Fruit fly (Drosophila melanogaster) whole organism: ENCODE data around the gene CG10035.

ENCODE experiments used
- Dll ChIP-seq: fragments of >200 bp; optimal IDR thresholded peaks from 2 replicates; lab custom pipeline; 2017
- EcR ChIP-seq, 2 experiments: fragments of >200 bp; optimal IDR thresholded peaks; 2 replicates each; lab custom pipeline; 2017; ENCODE audit warnings: missing biosample characterization in 2 of 2, missing genetic modification characterization in 2 of 2, missing genetic modification reagents in 2 of 2
- psq ChIP-seq: fragments of >200 bp; optimal IDR thresholded peaks from 2 replicates; lab custom pipeline; 2017

DNA sequence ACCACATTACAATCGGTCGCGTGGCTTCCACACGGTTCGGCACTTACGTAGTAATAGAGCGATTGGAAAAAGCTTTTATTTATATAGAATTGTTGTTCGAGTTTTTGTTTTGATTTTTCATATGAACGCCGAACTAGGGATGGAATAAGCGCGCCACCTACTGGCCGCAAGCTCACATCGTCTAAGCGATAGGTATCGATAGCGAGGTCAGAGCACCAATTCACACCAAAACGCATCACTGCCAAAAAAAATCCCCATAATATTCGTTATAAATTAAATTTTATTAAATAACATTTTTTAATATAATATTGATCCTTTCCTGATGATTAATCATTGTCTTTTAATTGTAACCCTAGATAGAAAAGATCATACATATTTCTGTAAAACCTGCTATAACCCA lies 32.0 kb downstream of the CG10035 start, which contains the start of gene CG10038:
- TF ChIP-seq psq (lab: Kevin White, UChicago) (no peak), Dll (lab: Kevin White, UChicago) (no peak), EcR (GFP tag; optimal IDR thresholded peaks at IDR 0.05; lab: Kevin White, UChicago) (no peak)
